Worm (Caenorhabditis elegans) whole organism, dauer: Measurements from ENCODE around the gene rab-33.

Source experiments
- unc-62 ChIP-seq: sonication (generic microtip); optimal IDR thresholded peaks from 2 replicates; lab custom pipeline; 2017; ENCODE audit warnings: missing biosample characterization, missing genetic modification reagents, missing genetic modification characterization

The rab-33 gene

ce11 chrIII:10503753-10504152 is at the start of gene rab-33:
Gene rab-33 (minus strand): TSS chrIII:10503853.
- TF ChIP-seq unc-62 (GFP tag; lab: Kevin White, UChicago): no peak

ce11 chrIII:10552929-10553328 is 49.3 kb upstream of the rab-33 start, which contains the start of gene T21C12.8:
Gene T21C12.8 (minus strand): TSS chrIII:10553029.
- no peak for TF ChIP-seq unc-62 (GFP tag; lab: Kevin White, UChicago)

ce11 chrIII:10538757-10539213 is 35.1 kb upstream of the rab-33 start, which contains the start of gene nlp-68:
Gene nlp-68 (minus strand): TSS chrIII:10539163.
- TF ChIP-seq unc-62 (GFP tag; lab: Kevin White, UChicago): no peak

- TF ChIP-seq unc-62 (GFP tag; lab: Kevin White, UChicago): no peak
Measured at ce11 chrIII:10537558-10537957, 33.9 kb upstream of the rab-33 start.

ce11 chrIII:10537003-10537402 is 33.4 kb upstream of the rab-33 start:
- TF ChIP-seq unc-62 (GFP tag; lab: Kevin White, UChicago): no peak

- TF ChIP-seq unc-62 (GFP tag; lab: Kevin White, UChicago): no peak
Measured at ce11 chrIII:10536087-10536723, 32.6 kb upstream of the rab-33 start.

- TF ChIP-seq unc-62 (GFP tag; lab: Kevin White, UChicago): no peak
Measured at ce11 chrIII:10535226-10535625, 31.6 kb upstream of the rab-33 start, which contains the start of gene hpd-1. Gene hpd-1 (plus strand): TSS chrIII:10535526.

- TF ChIP-seq unc-62 (GFP tag; lab: Kevin White, UChicago): no peak
Measured at ce11 chrIII:10534191-10534590, 30.5 kb upstream of the rab-33 start.

- TF ChIP-seq unc-62 (GFP tag; lab: Kevin White, UChicago): no peak
Measured at ce11 chrIII:10533310-10533709, 29.7 kb upstream of the rab-33 start.

- no peak for TF ChIP-seq unc-62 (GFP tag; lab: Kevin White, UChicago)
Measured at ce11 chrIII:10527446-10527845, 23.8 kb upstream of the rab-33 start.

ce11 chrIII:10525927-10526326 is 22.3 kb upstream of the rab-33 start:
- TF ChIP-seq unc-62 (GFP tag; lab: Kevin White, UChicago): no peak

ce11 chrIII:10524823-10525222 is 21.2 kb upstream of the rab-33 start:
- no peak for TF ChIP-seq unc-62 (GFP tag; lab: Kevin White, UChicago)

ce11 chrIII:10523025-10523424 is 19.4 kb upstream of the rab-33 start:
- no peak for TF ChIP-seq unc-62 (GFP tag; lab: Kevin White, UChicago)

ce11 chrIII:10521219-10521618 is 17.6 kb upstream of the rab-33 start:
- no peak for TF ChIP-seq unc-62 (GFP tag; lab: Kevin White, UChicago)

- no peak for TF ChIP-seq unc-62 (GFP tag; lab: Kevin White, UChicago)
Measured at ce11 chrIII:10520523-10520922, 16.9 kb upstream of the rab-33 start, which contains the start of gene unc-49. Gene unc-49 (plus strand): TSS chrIII:10520762.

- no peak for TF ChIP-seq unc-62 (GFP tag; lab: Kevin White, UChicago)
Measured at ce11 chrIII:10519615-10520014, 16.0 kb upstream of the rab-33 start.

ce11 chrIII:10518884-10519283 is 15.2 kb upstream of the rab-33 start:
- no peak for TF ChIP-seq unc-62 (GFP tag; lab: Kevin White, UChicago)
